Worm (Caenorhabditis elegans) whole organism, L4 larva: ENCODE results near the gene srab-3.

Experiments used
- arid-1 ChIP-seq: fragments of 200-800 bp; sonication (Bioruptor generic); conservative IDR thresholded peaks from 2 replicates; pipeline ENCODE4 v1.3.6; 2022; ENCODE audit warnings: missing genetic modification reagents, missing genetic modification characterization, missing compliant biosample characterization
- ceh-28 ChIP-seq: fragments of 150-350 bp; optimal IDR thresholded peaks from 2 replicates; lab custom pipeline; 2014; ENCODE audit warnings: missing biosample characterization, missing genetic modification reagents, missing genetic modification characterization
- ces-1 ChIP-seq: fragments of 150-350 bp; sonication (generic microtip); optimal IDR thresholded peaks from 4 replicates; lab custom pipeline; 2014; ENCODE audit warnings: missing biosample characterization, missing genetic modification reagents, missing genetic modification characterization
- daf-12 ChIP-seq: fragments of 150-350 bp; optimal IDR thresholded peaks from 2 replicates; lab custom pipeline; 2014; ENCODE audit warnings: missing biosample characterization, missing genetic modification reagents, missing genetic modification characterization
- lin-39 ChIP-seq: fragments of 150-350 bp; optimal IDR thresholded peaks from 2 replicates; lab custom pipeline; 2014; ENCODE audit warnings: missing biosample characterization, missing genetic modification reagents, missing genetic modification characterization
- skn-1 ChIP-seq: fragments of 150-350 bp; optimal IDR thresholded peaks from 2 replicates; lab custom pipeline; 2014; ENCODE audit warnings: missing biosample characterization, missing genetic modification characterization
- snpc-1.2 ChIP-seq: fragments of 200-800 bp; sonication (Bioruptor generic); IDR thresholded peaks from 2 replicates; pipeline ENCODE4 v1.3.6; 2022; ENCODE audit warnings: missing genetic modification reagents, missing genetic modification characterization, missing compliant biosample characterization
- unc-39 ChIP-seq: sonication (generic microtip); optimal IDR thresholded peaks from 2 replicates; lab custom pipeline; 2017; ENCODE audit warnings: missing biosample characterization, missing genetic modification characterization
- unc-62 ChIP-seq, 3 experiments: fragments of 150-350 bp in 1 of 3; sonication (generic microtip); optimal IDR thresholded peaks in 2 of 3; peaks in 1 of 3; 1 replicate in 1 of 3; 2 replicates in 2 of 3; lab custom pipeline; 2014 to 2017; ENCODE audit warnings: missing biosample characterization in 3 of 3, missing genetic modification characterization in 3 of 3, missing genetic modification reagents in 3 of 3, missing genotype in 1 of 3

ce11 chrV:5119679-5120078 is 12.0 kb upstream of the srab-3 start, which contains the start of gene sid-1:
- no peak for TF ChIP-seq daf-12 (tag; lab: Kevin White, UChicago)
- no peak for TF ChIP-seq skn-1 (tag; lab: Kevin White, UChicago)
- TF ChIP-seq unc-62 (GFP tag; optimal IDR thresholded peaks at IDR 0.05 in 1 of 2; lab: Kevin White, UChicago), result no peak
- TF ChIP-seq unc-62 (tag; optimal IDR thresholded peaks at IDR 0.05; lab: Kevin White, UChicago), result no peak
- TF ChIP-seq ces-1 (GFP tag; lab: Kevin White, UChicago), result no peak
- TF ChIP-seq lin-39 (tag; lab: Kevin White, UChicago), result no peak
- TF ChIP-seq snpc-1.2, result no peak
- TF ChIP-seq arid-1 (GFP tag; lab: Robert Waterston, UW), result no peak
- TF ChIP-seq ceh-28 (tag; lab: Kevin White, UChicago), result no peak
- TF ChIP-seq unc-39 (tag; lab: Kevin White, UChicago), result no peak
